Worm (Caenorhabditis elegans): ENCODE data around the gene rpl-39.

rpl-39 gene

ce11 chrV:7798079-7798478 lies 22.2 kb upstream of the rpl-39 start, which contains the start of gene ZK742.7:
ZK742.7 (plus strand) TSS chrV:7798379.
- TF ChIP-seq fkh-10 (GFP tag; optimal IDR thresholded peaks at IDR 0.05): peak; percentile 15
- no peak for TF ChIP-seq mml-1 (tag; optimal IDR thresholded peaks at IDR 0.05)

ce11 chrV:7793067-7793466 lies 17.2 kb upstream of the rpl-39 start, which contains the start of gene flp-21:
flp-21 (plus strand) TSS chrV:7793367.
- TF ChIP-seq nhr-43 (tag; optimal IDR thresholded peaks at IDR 0.05; ENCODE audit: poor library complexity, severe bottlenecking) (no peak), elt-3 (tag; optimal IDR thresholded peaks at IDR 0.05) (no peak), nhr-23 (tag; optimal IDR thresholded peaks at IDR 0.05) (no peak), snpc-4 (tag; optimal IDR thresholded peaks at IDR 0.05) (no peak), ZK546.5 (tag; optimal IDR thresholded peaks at IDR 0.05) (no peak), ama-1 (optimal IDR thresholded peaks at IDR 0.05) (no peak), nfya-1 (tag; optimal IDR thresholded peaks at IDR 0.05; ENCODE audit: insufficient read depth) (no peak), jun-1 (tag; optimal IDR thresholded peaks at IDR 0.05) (no peak), egl-27 (tag; optimal IDR thresholded peaks at IDR 0.05) (no peak), zag-1 (tag; optimal IDR thresholded peaks at IDR 0.05) (no peak), tbx-2 (tag; optimal IDR thresholded peaks at IDR 0.05) (no peak), fkh-2 (tag; optimal IDR thresholded peaks at IDR 0.05) (no peak), hmg-11 (tag; optimal IDR thresholded peaks at IDR 0.05) (no peak), skn-1 (tag; optimal IDR thresholded peaks at IDR 0.05) (no peak), lin-39 (tag; optimal IDR thresholded peaks at IDR 0.05) (no peak), eor-1 (tag; optimal IDR thresholded peaks at IDR 0.05) (no peak), lin-15B (tag; optimal IDR thresholded peaks at IDR 0.05) (no peak), ceh-16 (tag; optimal IDR thresholded peaks at IDR 0.05) (no peak)

ce11 chrV:7786639-7787038 lies 10.8 kb upstream of the rpl-39 start:
- TF ChIP-seq nfya-1 (tag; optimal IDR thresholded peaks at IDR 0.05; ENCODE audit: insufficient read depth) (no peak), elt-2 (tag; optimal IDR thresholded peaks at IDR 0.05) (peak; percentile 94), pqm-1 (tag; optimal IDR thresholded peaks at IDR 0.05) (peak; percentile 77)

ce11 chrV:7785885-7786284 lies 10.0 kb upstream of the rpl-39 start:
- TF ChIP-seq pqm-1 (tag; optimal IDR thresholded peaks at IDR 0.05) (no peak), mdl-1 (tag; optimal IDR thresholded peaks at IDR 0.05) (no peak), R02D3.7 (tag; optimal IDR thresholded peaks at IDR 0.05) (no peak), lsy-12 (tag; optimal IDR thresholded peaks at IDR 0.05) (no peak), aly-2 (tag; optimal IDR thresholded peaks at IDR 0.05) (no peak), ceh-9 (tag; optimal IDR thresholded peaks at IDR 0.05) (no peak), ztf-11 (tag; optimal IDR thresholded peaks at IDR 0.05) (no peak), nhr-43 (tag; optimal IDR thresholded peaks at IDR 0.05; ENCODE audit: poor library complexity, severe bottlenecking) (no peak), ceh-28 (tag; optimal IDR thresholded peaks at IDR 0.05) (no peak), nhr-67 (tag; optimal IDR thresholded peaks at IDR 0.05) (no peak), fkh-2 (tag; optimal IDR thresholded peaks at IDR 0.05) (no peak), mml-1 (tag; optimal IDR thresholded peaks at IDR 0.05) (no peak), skn-1 (tag; optimal IDR thresholded peaks at IDR 0.05) (no peak), egl-5 (tag; optimal IDR thresholded peaks at IDR 0.05) (no peak)

ce11 chrV:7785117-7785516 lies 9.2 kb upstream of the rpl-39 start, which contains the start of gene C26F1.1:
C26F1.1 (plus strand) TSS chrV:7785417.
- TF ChIP-seq jun-1 (tag; optimal IDR thresholded peaks at IDR 0.05): no peak
- no peak for TF ChIP-seq egl-27 (tag; optimal IDR thresholded peaks at IDR 0.05)
- no peak for TF ChIP-seq snpc-4 (tag; optimal IDR thresholded peaks at IDR 0.05)
- no peak for TF ChIP-seq ceh-82 (tag; optimal IDR thresholded peaks at IDR 0.05)
- no peak for TF ChIP-seq ceh-28 (tag; optimal IDR thresholded peaks at IDR 0.05)
- TF ChIP-seq ama-1 (optimal IDR thresholded peaks at IDR 0.05): no peak
- TF ChIP-seq elt-1 (tag; optimal IDR thresholded peaks at IDR 0.05): no peak
- no peak for TF ChIP-seq nfya-1 (tag; optimal IDR thresholded peaks at IDR 0.05; ENCODE audit: insufficient read depth)
- TF ChIP-seq fkh-2 (tag; optimal IDR thresholded peaks at IDR 0.05): no peak
- no peak for TF ChIP-seq skn-1 (tag; optimal IDR thresholded peaks at IDR 0.05)
- no peak for TF ChIP-seq ZK546.5 (tag; optimal IDR thresholded peaks at IDR 0.05)
- TF ChIP-seq nhr-23 (tag; optimal IDR thresholded peaks at IDR 0.05): no peak
- no peak for TF ChIP-seq daf-12 (tag; optimal IDR thresholded peaks at IDR 0.05)
- no peak for TF ChIP-seq nhr-28 (tag; optimal IDR thresholded peaks at IDR 0.05)
- TF ChIP-seq ztf-11 (tag; optimal IDR thresholded peaks at IDR 0.05): no peak
- no peak for TF ChIP-seq fos-1 (tag; optimal IDR thresholded peaks at IDR 0.05)
- no peak for TF ChIP-seq fkh-10 (GFP tag; optimal IDR thresholded peaks at IDR 0.05)
- no peak for TF ChIP-seq eor-1 (tag; optimal IDR thresholded peaks at IDR 0.05)
